Worm (Caenorhabditis elegans) whole organism, early embryonic: Measurements from ENCODE around the gene mif-2.

ENCODE experiments used
- B0310.2 ChIP-seq: sonication (generic microtip); optimal IDR thresholded peaks from 2 replicates; lab custom pipeline; 2016; ENCODE audit warnings: mild to moderate bottlenecking, missing genetic modification characterization, missing compliant biosample characterization
- ama-1 ChIP-seq: fragments of 150-350 bp; optimal IDR thresholded peaks from 2 replicates; lab custom pipeline; 2014
- ceh-36 ChIP-seq: sonication (generic microtip); optimal IDR thresholded peaks from 2 replicates; lab custom pipeline; 2016; ENCODE audit warnings: missing genetic modification characterization, inconsistent platforms, missing compliant biosample characterization
- hmbx-1 ChIP-seq: sonication (generic microtip); optimal IDR thresholded peaks from 2 replicates; lab custom pipeline; 2016; ENCODE audit warnings: mild to moderate bottlenecking, missing genetic modification characterization, missing compliant biosample characterization
- hmg-4 ChIP-seq: fragments of 200-800 bp; sonication (Bioruptor generic); optimal IDR thresholded peaks from 2 replicates; lab custom pipeline; 2018; ENCODE audit warnings: mild to moderate bottlenecking, missing genetic modification characterization, missing compliant biosample characterization
- sea-1 ChIP-seq: fragments of 200-800 bp; sonication (Bioruptor generic); conservative IDR thresholded peaks from 2 replicates; pipeline ENCODE4 v1.3.6; 2022; ENCODE audit warnings: missing genetic modification characterization, missing compliant biosample characterization

ce11 chrV:12001747-12002456 lies 23.6 kb upstream of the mif-2 start, which contains the start of gene gcy-33:
- peak; percentile 97 for TF ChIP-seq ceh-36 (tag; lab: Kevin White, UChicago)
- TF ChIP-seq ama-1 (lab: Kevin White, UChicago): no peak
- TF ChIP-seq B0310.2 (tag; lab: Kevin White, UChicago): peak; percentile 96
- peak; percentile 89 for TF ChIP-seq hmbx-1 (tag; lab: Kevin White, UChicago)
- peak; percentile 99 for TF ChIP-seq hmg-4 (GFP tag; lab: Kevin White, UChicago)
- TF ChIP-seq sea-1 (GFP tag; lab: Robert Waterston, UW): peak; percentile 93
